Fruit fly (Drosophila melanogaster) whole organism, embryonic: ENCODE measurements around the gene Cpr31A.

Experiments
- Bteb2 ChIP-seq: fragments of 200-800 bp; sonication (Bioruptor generic); optimal IDR thresholded peaks from 2 replicates; lab custom pipeline; 2016; ENCODE audit warnings: missing biosample characterization, missing genetic modification characterization
- CG10959 ChIP-seq: fragments of 200-800 bp; sonication (Bioruptor generic); IDR thresholded peaks from 2 replicates; pipeline ENCODE4 v1.3.6; 2022; ENCODE audit warnings: missing biosample characterization, missing genetic modification characterization
- CG11247 ChIP-seq: fragments of 200-800 bp; sonication (Bioruptor generic); IDR thresholded peaks from 2 replicates; pipeline ENCODE4 v1.3.6; 2022; ENCODE audit warnings: missing biosample characterization, missing genetic modification characterization
- CG12155 ChIP-seq: fragments of 200-800 bp; sonication (Bioruptor generic); optimal IDR thresholded peaks from 3 replicates; lab custom pipeline; 2016; ENCODE audit warnings: missing biosample characterization, missing genetic modification characterization
- CG12744 ChIP-seq: fragments of 200-800 bp; sonication (Bioruptor generic); optimal IDR thresholded peaks from 2 replicates; lab custom pipeline; 2016; ENCODE audit warnings: missing biosample characterization, missing genetic modification characterization
- CG13894 ChIP-seq: fragments of 200-800 bp; sonication (Bioruptor generic); optimal IDR thresholded peaks from 3 replicates; lab custom pipeline; 2018; ENCODE audit warnings: missing biosample characterization, mild to moderate bottlenecking, missing genetic modification characterization, moderate library complexity
- CG14014 ChIP-seq: fragments of 200-800 bp; sonication (Bioruptor generic); IDR thresholded peaks from 2 replicates; pipeline ENCODE4 v1.3.6; 2022; ENCODE audit warnings: missing biosample characterization, missing genetic modification characterization
- CG15601 ChIP-seq: fragments of 200-800 bp; sonication (Bioruptor generic); optimal IDR thresholded peaks from 3 replicates; lab custom pipeline; 2019; ENCODE audit warnings: missing biosample characterization, mild to moderate bottlenecking, missing genetic modification characterization, moderate library complexity
- CG1647 ChIP-seq: fragments of 200-800 bp; sonication (Bioruptor generic); optimal IDR thresholded peaks from 3 replicates; lab custom pipeline; 2016; ENCODE audit warnings: missing biosample characterization, missing genetic modification characterization
- CG17568 ChIP-seq: fragments of 200-800 bp; sonication (Bioruptor generic); optimal IDR thresholded peaks from 2 replicates; lab custom pipeline; 2018; ENCODE audit warnings: missing biosample characterization, mild to moderate bottlenecking, missing genetic modification characterization, moderate library complexity
- CG17829 ChIP-seq: fragments of 200-800 bp; optimal IDR thresholded peaks from 2 replicates; lab custom pipeline; 2019; ENCODE audit warnings: missing biosample characterization, mild to moderate bottlenecking, missing genetic modification characterization, moderate library complexity
- CG30403 ChIP-seq: fragments of 200-800 bp; sonication (Bioruptor generic); optimal IDR thresholded peaks from 3 replicates; lab custom pipeline; 2016; ENCODE audit warnings: missing biosample characterization, missing genetic modification characterization
- CG32767 ChIP-seq: fragments of 200-800 bp; sonication (Bioruptor generic); IDR thresholded peaks from 2 replicates; pipeline ENCODE4 v1.3.6; 2022; ENCODE audit warnings: missing biosample characterization, missing genetic modification characterization
- CG3995 ChIP-seq: fragments of 200-800 bp; sonication (Bioruptor generic); optimal IDR thresholded peaks from 3 replicates; lab custom pipeline; 2016; ENCODE audit warnings: missing biosample characterization, missing genetic modification characterization
- CG5245 ChIP-seq: fragments of 200-800 bp; sonication (Bioruptor generic); optimal IDR thresholded peaks from 3 replicates; lab custom pipeline; 2016; ENCODE audit warnings: missing biosample characterization, missing genetic modification characterization
- CG7745 ChIP-seq: fragments of 200-800 bp; sonication (Bioruptor generic); optimal IDR thresholded peaks from 2 replicates; lab custom pipeline; 2018; ENCODE audit warnings: missing biosample characterization, mild to moderate bottlenecking, missing genetic modification characterization, moderate library complexity
- CG7963 ChIP-seq: fragments of 200-800 bp; sonication (Bioruptor generic); IDR thresholded peaks from 3 replicates; pipeline ENCODE4 v1.3.6; 2022; ENCODE audit warnings: missing biosample characterization, missing genetic modification characterization; ENCODE audit not compliant: partially characterized antibody
- CG8290 ChIP-seq, 3 experiments: fragments of 200-800 bp; sonication (Bioruptor generic); optimal IDR thresholded peaks; 2 replicates each; lab custom pipeline; 2016 to 2019; ENCODE audit warnings: missing biosample characterization in 3 of 3, missing genetic modification characterization in 3 of 3, mild to moderate bottlenecking in 2 of 3, moderate library complexity in 1 of 3
- CoRest ChIP-seq: fragments of 200-800 bp; sonication (Bioruptor generic); optimal IDR thresholded peaks from 3 replicates; lab custom pipeline; 2018; ENCODE audit warnings: missing biosample characterization, mild to moderate bottlenecking, missing genetic modification characterization, moderate library complexity
- CrebB ChIP-seq: fragments of 200-800 bp; sonication (Bioruptor generic); optimal IDR thresholded peaks from 3 replicates; lab custom pipeline; 2018; ENCODE audit warnings: missing biosample characterization, mild to moderate bottlenecking, missing genetic modification characterization
- Fer1 ChIP-seq: fragments of 200-800 bp; sonication (Bioruptor generic); optimal IDR thresholded peaks from 2 replicates; lab custom pipeline; 2017; ENCODE audit warnings: missing biosample characterization, mild to moderate bottlenecking, missing genetic modification characterization
- HLH3B ChIP-seq: fragments of 200-800 bp; sonication (Bioruptor generic); IDR thresholded peaks from 2 replicates; pipeline ENCODE4 v1.3.6; 2022; ENCODE audit warnings: missing biosample characterization, missing genetic modification characterization
- HLH4C ChIP-seq: fragments of 200-800 bp; sonication (Bioruptor generic); IDR thresholded peaks from 3 replicates; pipeline ENCODE4 v1.3.6; 2022; ENCODE audit warnings: missing biosample characterization, missing genetic modification characterization; ENCODE audit not compliant: partially characterized antibody
- Jarid2 ChIP-seq: fragments of 200-800 bp; sonication (Bioruptor generic); optimal IDR thresholded peaks from 3 replicates; lab custom pipeline; 2017; ENCODE audit warnings: mild to moderate bottlenecking, missing biosample characterization, missing genetic modification reagents, missing genetic modification characterization
- Scr ChIP-seq: fragments of 200-800 bp; sonication (Bioruptor generic); IDR thresholded peaks from 2 replicates; pipeline ENCODE4 v1.3.6; 2022; ENCODE audit warnings: missing biosample characterization, missing genetic modification characterization; ENCODE audit not compliant: partially characterized antibody
- Sox102F ChIP-seq: fragments of 200-800 bp; sonication (Bioruptor generic); optimal IDR thresholded peaks from 2 replicates; lab custom pipeline; 2018; ENCODE audit warnings: missing biosample characterization, mild to moderate bottlenecking, missing genetic modification characterization, moderate library complexity
- Tbp ChIP-seq: fragments of >200 bp; optimal IDR thresholded peaks from 2 replicates; lab custom pipeline; 2018; ENCODE audit warnings: missing biosample characterization, missing genetic modification characterization
- ab ChIP-seq: fragments of 200-800 bp; sonication (Bioruptor generic); optimal IDR thresholded peaks from 2 replicates; lab custom pipeline; 2016; ENCODE audit warnings: missing biosample characterization, missing genetic modification characterization
- abd-A ChIP-seq: fragments of 200-800 bp; sonication (Bioruptor generic); optimal IDR thresholded peaks from 3 replicates; lab custom pipeline; 2019; ENCODE audit warnings: missing biosample characterization, mild to moderate bottlenecking, missing genetic modification characterization, moderate library complexity
- ac ChIP-seq: fragments of 200-800 bp; sonication (Bioruptor generic); optimal IDR thresholded peaks from 3 replicates; lab custom pipeline; 2017; ENCODE audit warnings: missing biosample characterization, mild to moderate bottlenecking, missing genetic modification characterization
- bigmax ChIP-seq: fragments of 200-800 bp; sonication (Bioruptor generic); optimal IDR thresholded peaks from 2 replicates; lab custom pipeline; 2018; ENCODE audit warnings: missing biosample characterization, mild to moderate bottlenecking, missing genetic modification characterization
- eve ChIP-seq, 2 experiments: fragments of >200 bp; optimal IDR thresholded peaks; 2 replicates each; lab custom pipeline; 2017; ENCODE audit warnings: missing biosample characterization in 2 of 2, missing genetic modification characterization in 2 of 2
- exex ChIP-seq: fragments of 200-800 bp; sonication (Bioruptor generic); optimal IDR thresholded peaks from 4 replicates; lab custom pipeline; 2018; ENCODE audit warnings: missing biosample characterization, mild to moderate bottlenecking, missing genetic modification characterization, moderate library complexity
- eyg ChIP-seq: fragments of 200-800 bp; sonication (Bioruptor generic); optimal IDR thresholded peaks from 3 replicates; lab custom pipeline; 2016; ENCODE audit warnings: missing biosample characterization, missing genetic modification characterization
- fru ChIP-seq: fragments of >200 bp; optimal IDR thresholded peaks from 2 replicates; lab custom pipeline; 2017
- her ChIP-seq: fragments of 200-800 bp; sonication (Bioruptor generic); optimal IDR thresholded peaks from 2 replicates; lab custom pipeline; 2016; ENCODE audit warnings: missing biosample characterization, missing genetic modification characterization
- kay ChIP-seq: fragments of 200-800 bp; sonication (Bioruptor generic); optimal IDR thresholded peaks from 2 replicates; lab custom pipeline; 2016; ENCODE audit warnings: missing biosample characterization, missing genetic modification characterization
- luna ChIP-seq: fragments of 200-800 bp; sonication (Bioruptor generic); optimal IDR thresholded peaks from 2 replicates; lab custom pipeline; 2016; ENCODE audit warnings: missing biosample characterization, missing genetic modification characterization
- nerfin-2 ChIP-seq: fragments of 200-800 bp; sonication (Bioruptor generic); IDR thresholded peaks from 2 replicates; pipeline ENCODE4 v1.3.6; 2022; ENCODE audit warnings: missing biosample characterization, missing genetic modification characterization; ENCODE audit not compliant: partially characterized antibody
- nmo ChIP-seq: fragments of 200-800 bp; sonication (Bioruptor generic); optimal IDR thresholded peaks from 2 replicates; lab custom pipeline; 2018; ENCODE audit warnings: missing biosample characterization, mild to moderate bottlenecking, missing genetic modification characterization, moderate library complexity
- psq ChIP-seq: fragments of 200-800 bp; sonication (Bioruptor generic); optimal IDR thresholded peaks from 2 replicates; lab custom pipeline; 2017; ENCODE audit warnings: missing biosample characterization, missing genetic modification characterization
- row ChIP-seq: fragments of 200-800 bp; sonication (Bioruptor generic); IDR thresholded peaks from 3 replicates; pipeline ENCODE4 v1.3.6; 2022; ENCODE audit warnings: missing biosample characterization, missing genetic modification characterization
- sd ChIP-seq: fragments of 200-800 bp; sonication (Bioruptor generic); optimal IDR thresholded peaks from 3 replicates; lab custom pipeline; 2018; ENCODE audit warnings: missing biosample characterization, mild to moderate bottlenecking, missing genetic modification characterization, moderate library complexity
- shn ChIP-seq: fragments of 200-800 bp; sonication (Bioruptor generic); optimal IDR thresholded peaks from 3 replicates; lab custom pipeline; 2016; ENCODE audit warnings: missing biosample characterization, missing genetic modification characterization
- sisA ChIP-seq: fragments of 200-800 bp; sonication (Bioruptor generic); IDR thresholded peaks from 2 replicates; pipeline ENCODE4 v1.3.6; 2022; ENCODE audit warnings: missing biosample characterization, missing genetic modification characterization
- stwl ChIP-seq: fragments of 200-800 bp; sonication (Bioruptor generic); optimal IDR thresholded peaks from 3 replicates; lab custom pipeline; 2018; ENCODE audit warnings: missing biosample characterization, mild to moderate bottlenecking, missing genetic modification characterization, moderate library complexity
- tio ChIP-seq: fragments of 200-800 bp; sonication (Bioruptor generic); optimal IDR thresholded peaks from 2 replicates; lab custom pipeline; 2017; ENCODE audit warnings: missing biosample characterization, missing genetic modification characterization, inconsistent platforms
- wor ChIP-seq: fragments of 200-800 bp; sonication (Bioruptor generic); IDR thresholded peaks from 2 replicates; pipeline ENCODE4 v1.3.6; 2022; ENCODE audit warnings: missing biosample characterization, missing genetic modification characterization
- zen ChIP-seq: fragments of 200-800 bp; sonication (Bioruptor generic); optimal IDR thresholded peaks from 3 replicates; lab custom pipeline; 2018; ENCODE audit warnings: missing biosample characterization, mild to moderate bottlenecking, missing genetic modification characterization, moderate library complexity
- zfh1 ChIP-seq: fragments of 200-800 bp; sonication (Bioruptor generic); IDR thresholded peaks from 3 replicates; pipeline ENCODE4 v1.3.6; 2022; ENCODE audit warnings: missing biosample characterization, missing genetic modification characterization

Cpr31A gene

DNA sequence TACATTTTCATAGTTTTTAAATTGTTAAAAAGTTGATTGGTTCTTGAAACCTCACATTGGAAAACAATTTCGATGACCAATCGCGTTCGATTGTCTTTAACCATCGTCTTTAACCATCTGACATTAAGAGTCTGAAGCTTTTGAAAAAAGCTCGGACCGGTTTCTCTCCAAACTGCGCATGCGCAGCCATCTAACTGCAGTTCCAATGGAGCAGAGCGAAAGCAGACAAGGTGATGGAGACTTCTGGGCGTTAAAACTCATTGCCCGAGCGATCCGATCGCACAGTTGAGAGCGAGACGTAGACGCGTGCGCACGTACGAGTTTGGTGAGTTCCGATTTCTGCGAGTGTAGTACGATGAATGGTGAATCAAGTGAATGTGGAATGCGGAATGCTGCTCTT is 21.6 kb upstream of the Cpr31A start, which contains the start of gene obst-B (continued):
- TF ChIP-seq zfh1 (no peak), Jarid2 (GFP tag; lab: Kevin White, UChicago) (peak; percentile 26), nerfin-2 (GFP tag; lab: Robert Waterston, UW) (0 out of 2 replicates have a peak, but pooled peaks have one; percentile 23), HLH4C (GFP tag; lab: Robert Waterston, UW) (peak; percentile 29; the same call in 2 of the 3 replicates), sisA (GFP tag; lab: Robert Waterston, UW) (no peak), ac (no peak), her (no peak), CG3995 (GFP tag; lab: Kevin White, UChicago) (no peak), CG13894 (tag; lab: Kevin White, UChicago) (no peak), Sox102F (GFP tag; lab: Kevin White, UChicago) (no peak), sd (tag; lab: Kevin White, UChicago) (peak; percentile 76), CG10959 (no peak)
- TF ChIP-seq, all 482 proteins: peak for 15

DNA sequence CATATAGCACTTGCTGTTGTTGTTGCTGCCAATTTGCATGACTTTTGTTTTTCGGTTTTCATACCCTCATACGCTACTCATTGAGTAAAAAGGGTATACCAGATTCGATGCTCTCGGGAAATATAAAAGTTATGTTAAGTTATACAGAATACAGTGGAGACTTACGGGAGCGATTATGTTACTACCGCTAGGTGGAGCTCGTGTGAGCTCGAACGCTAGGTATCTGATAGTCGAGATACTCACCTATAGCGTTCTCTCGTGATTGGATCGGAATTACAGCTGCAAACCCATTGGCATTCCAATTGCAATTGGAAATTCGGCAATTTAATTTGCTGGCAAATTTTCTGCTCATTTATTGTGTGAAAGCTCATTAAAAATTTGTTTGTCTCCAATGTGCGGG is 20.6 kb upstream of the Cpr31A start:
- TF ChIP-seq CG1647 (GFP tag; lab: Kevin White, UChicago) (no peak), CG11247 (GFP tag; lab: Robert Waterston, UW) (no peak), Tbp (GFP tag; lab: Kevin White, UChicago) (no peak), abd-A (tag; lab: Kevin White, UChicago) (no peak), CG8290 (GFP tag; optimal IDR thresholded peaks at IDR 0.05; lab: Kevin White, UChicago) (no peak), CG8290 (tag; optimal IDR thresholded peaks at IDR 0.05; lab: Kevin White, UChicago) (no peak), CG15601 (tag; lab: Kevin White, UChicago) (no peak), CoRest (tag; lab: Kevin White, UChicago) (no peak), CG14014 (GFP tag; lab: Robert Waterston, UW) (no peak), eyg (GFP tag; lab: Kevin White, UChicago) (no peak), zen (tag; lab: Kevin White, UChicago) (no peak), CrebB (tag; lab: Kevin White, UChicago) (no peak), Scr (GFP tag; lab: Robert Waterston, UW) (peak; percentile 55; the same call in 1 of the 2 replicates), CG30403 (no peak), fru (lab: Kevin White, UChicago) (no peak), CG5245 (no peak), Fer1 (GFP tag; lab: Kevin White, UChicago) (no peak), CG12155 (GFP tag; lab: Kevin White, UChicago) (no peak), eve (GFP tag; optimal IDR thresholded peaks at IDR 0.05; lab: Kevin White, UChicago) (no peak), HLH3B (GFP tag; lab: Robert Waterston, UW) (no peak), exex (tag; lab: Kevin White, UChicago) (no peak), row (GFP tag; lab: Robert Waterston, UW) (no peak), CG7745 (tag; lab: Kevin White, UChicago) (no peak), nmo (no peak), luna (GFP tag; lab: Kevin White, UChicago) (no peak), psq (GFP tag; lab: Kevin White, UChicago) (no peak), CG7963 (GFP tag; lab: Robert Waterston, UW) (peak; percentile 89), shn (no peak), CG12744 (GFP tag; lab: Kevin White, UChicago) (no peak), wor (no peak), Bteb2 (no peak), CG17829 (tag; lab: Kevin White, UChicago) (no peak), stwl (tag; lab: Kevin White, UChicago) (no peak), CG32767 (no peak), ab (GFP tag; lab: Kevin White, UChicago) (no peak), bigmax (GFP tag; lab: Kevin White, UChicago) (no peak), CG17568 (GFP tag; lab: Kevin White, UChicago) (no peak), kay (GFP tag; lab: Kevin White, UChicago) (no peak), tio (GFP tag; lab: Kevin White, UChicago) (no peak)
